Worm (Caenorhabditis elegans) whole organism, L1 larva: ENCODE data around the gene Y54G2A.28.

Source experiments
- C16A3.4 ChIP-seq: fragments of 150-350 bp; optimal IDR thresholded peaks from 2 replicates; lab custom pipeline; 2014; ENCODE audit warnings: missing biosample characterization, missing genetic modification characterization
- F16B12.6 ChIP-seq: fragments of 150-350 bp; optimal IDR thresholded peaks from 2 replicates; lab custom pipeline; 2014; ENCODE audit warnings: missing biosample characterization, missing genetic modification characterization
- aha-1 ChIP-seq: fragments of 150-350 bp; optimal IDR thresholded peaks from 2 replicates; lab custom pipeline; 2014; ENCODE audit warnings: missing biosample characterization, missing genetic modification characterization
- alr-1 ChIP-seq: fragments of 200-800 bp; sonication (Bioruptor generic); optimal IDR thresholded peaks from 2 replicates; lab custom pipeline; 2018; ENCODE audit warnings: borderline replicate concordance, mild to moderate bottlenecking, missing genetic modification characterization, missing compliant biosample characterization
- aly-2 ChIP-seq: fragments of 150-350 bp; optimal IDR thresholded peaks from 2 replicates; lab custom pipeline; 2014; ENCODE audit warnings: missing biosample characterization, missing genetic modification characterization
- ama-1 ChIP-seq: fragments of 150-350 bp; optimal IDR thresholded peaks from 2 replicates; lab custom pipeline; 2014
- ceh-8 ChIP-seq: fragments of 200-800 bp; sonication (Bioruptor generic); optimal IDR thresholded peaks from 2 replicates; lab custom pipeline; 2018; ENCODE audit warnings: mild to moderate bottlenecking, missing genetic modification characterization, moderate library complexity, missing compliant biosample characterization
- ceh-82 ChIP-seq, 3 experiments: fragments of 150-350 bp in 1 of 3; sonication (generic microtip) in 2 of 3; optimal IDR thresholded peaks; 2 replicates each; lab custom pipeline; 2014 to 2017; ENCODE audit warnings: missing biosample characterization in 3 of 3, missing genetic modification characterization in 3 of 3
- ces-1 ChIP-seq: fragments of 150-350 bp; optimal IDR thresholded peaks from 2 replicates; lab custom pipeline; 2014; ENCODE audit warnings: missing biosample characterization, missing genetic modification reagents, missing genetic modification characterization
- dpl-1 ChIP-seq, 3 experiments: fragments of 150-350 bp in 2 of 3; sonication (generic microtip) in 1 of 3; optimal IDR thresholded peaks; 2 replicates each; lab custom pipeline; 2014 to 2017; ENCODE audit warnings: missing biosample characterization in 3 of 3, missing genetic modification characterization in 3 of 3, missing genetic modification reagents in 3 of 3
- elt-3 ChIP-seq, 6 experiments: fragments of 150-350 bp in 1 of 6; sonication (generic microtip); optimal IDR thresholded peaks; 2 replicates each; lab custom pipeline; 2017 to 2018; ENCODE audit warnings: missing biosample characterization in 6 of 6, missing genetic modification characterization in 6 of 6, inconsistent platforms in 1 of 6
- fkh-4 ChIP-seq: sonication (generic microtip); optimal IDR thresholded peaks from 2 replicates; lab custom pipeline; 2016; ENCODE audit warnings: missing compliant biosample characterization, missing genetic modification characterization, borderline replicate concordance
- hlh-4 ChIP-seq: sonication (generic microtip); optimal IDR thresholded peaks from 2 replicates; lab custom pipeline; 2016; ENCODE audit warnings: mild to moderate bottlenecking, missing genetic modification characterization, missing compliant biosample characterization
- hpl-2 ChIP-seq: fragments of 150-350 bp; optimal IDR thresholded peaks from 2 replicates; lab custom pipeline; 2014; ENCODE audit warnings: missing biosample characterization, missing genetic modification reagents, missing genetic modification characterization
- irx-1 ChIP-seq: sonication (generic microtip); optimal IDR thresholded peaks from 2 replicates; lab custom pipeline; 2016; ENCODE audit warnings: missing genetic modification characterization, missing compliant biosample characterization
- isw-1 ChIP-seq: fragments of 200-800 bp; sonication (Bioruptor generic); IDR thresholded peaks from 2 replicates; pipeline ENCODE4 v1.3.6; 2022; ENCODE audit warnings: missing genetic modification characterization, missing compliant biosample characterization
- jun-1 ChIP-seq: fragments of 150-350 bp; optimal IDR thresholded peaks from 2 replicates; lab custom pipeline; 2014; ENCODE audit warnings: missing biosample characterization, missing genetic modification reagents, missing genetic modification characterization
- lin-14 ChIP-seq: fragments of 200-800 bp; sonication (Bioruptor generic); optimal IDR thresholded peaks from 2 replicates; lab custom pipeline; 2018; ENCODE audit warnings: mild to moderate bottlenecking, missing genetic modification characterization, moderate library complexity, missing compliant biosample characterization
- lin-15B ChIP-seq: fragments of 150-350 bp; sonication (generic microtip); optimal IDR thresholded peaks from 3 replicates; lab custom pipeline; 2014; ENCODE audit warnings: missing biosample characterization, missing genetic modification characterization
- lin-35 ChIP-seq, 2 experiments: fragments of 150-350 bp; optimal IDR thresholded peaks; 2 replicates each; lab custom pipeline; 2014; ENCODE audit warnings: missing biosample characterization in 2 of 2, missing genetic modification characterization in 2 of 2, missing genetic modification reagents in 2 of 2
- lin-39 ChIP-seq: fragments of 150-350 bp; optimal IDR thresholded peaks from 2 replicates; lab custom pipeline; 2014; ENCODE audit warnings: missing biosample characterization, missing genetic modification reagents, missing genetic modification characterization
- lsy-2 ChIP-seq, 2 experiments: fragments of 150-350 bp; optimal IDR thresholded peaks; 2 replicates each; lab custom pipeline; 2014; ENCODE audit warnings: missing biosample characterization in 2 of 2, missing genetic modification characterization in 2 of 2
- mef-2 ChIP-seq: fragments of 150-350 bp; optimal IDR thresholded peaks from 2 replicates; lab custom pipeline; 2014; ENCODE audit warnings: missing biosample characterization, missing genetic modification characterization
- mep-1 ChIP-seq: fragments of 150-350 bp; optimal IDR thresholded peaks from 2 replicates; lab custom pipeline; 2014; ENCODE audit warnings: missing biosample characterization, missing genetic modification characterization
- nhr-12 ChIP-seq: sonication (generic microtip); optimal IDR thresholded peaks from 2 replicates; lab custom pipeline; 2017; ENCODE audit warnings: missing biosample characterization, missing genetic modification characterization
- nhr-71 ChIP-seq: sonication (generic microtip); optimal IDR thresholded peaks from 2 replicates; lab custom pipeline; 2016; ENCODE audit warnings: mild to moderate bottlenecking, missing genetic modification characterization, moderate library complexity, missing compliant biosample characterization
- nhr-84 ChIP-seq: sonication (generic microtip); optimal IDR thresholded peaks from 2 replicates; lab custom pipeline; 2017; ENCODE audit warnings: missing biosample characterization, missing genetic modification characterization
- nhr-85 ChIP-seq: sonication (generic microtip); peaks from one replicate; lab custom pipeline; 2016; ENCODE audit warnings: missing genetic modification characterization, inconsistent platforms, missing compliant biosample characterization
- pag-3 ChIP-seq: sonication (generic microtip); optimal IDR thresholded peaks from 2 replicates; lab custom pipeline; 2017; ENCODE audit warnings: missing genetic modification characterization, mild to moderate bottlenecking, missing compliant biosample characterization, antibody characterized with exemption, borderline replicate concordance; ENCODE audit not compliant: insufficient read depth
- pax-3 ChIP-seq: fragments of 200-800 bp; sonication (Bioruptor generic); optimal IDR thresholded peaks from 2 replicates; lab custom pipeline; 2018; ENCODE audit warnings: mild to moderate bottlenecking, missing genetic modification characterization, moderate library complexity, missing compliant biosample characterization
- skn-1 ChIP-seq: fragments of 150-350 bp; optimal IDR thresholded peaks from 2 replicates; lab custom pipeline; 2014; ENCODE audit warnings: missing biosample characterization, missing genetic modification characterization
- snpc-4 ChIP-seq: fragments of 150-350 bp; optimal IDR thresholded peaks from 2 replicates; lab custom pipeline; 2014; ENCODE audit warnings: missing biosample characterization, missing genetic modification characterization
- snu-23 ChIP-seq: sonication (generic microtip); optimal IDR thresholded peaks from 2 replicates; lab custom pipeline; 2016; ENCODE audit warnings: missing genetic modification characterization, missing compliant biosample characterization
- sox-4 ChIP-seq: sonication (generic microtip); optimal IDR thresholded peaks from 2 replicates; lab custom pipeline; 2016; ENCODE audit warnings: missing genetic modification characterization, missing compliant biosample characterization
- swsn-7 ChIP-seq: sonication (generic microtip); optimal IDR thresholded peaks from 2 replicates; lab custom pipeline; 2016; ENCODE audit warnings: missing genetic modification characterization, missing compliant biosample characterization
- tlp-1 ChIP-seq: fragments of 150-350 bp; optimal IDR thresholded peaks from 2 replicates; lab custom pipeline; 2014; ENCODE audit warnings: missing biosample characterization, missing genetic modification characterization
- unc-86 ChIP-seq: sonication (generic microtip); optimal IDR thresholded peaks from 2 replicates; lab custom pipeline; 2016; ENCODE audit warnings: missing genetic modification characterization, missing compliant biosample characterization
- unc-98 ChIP-seq: fragments of 200-800 bp; sonication (Bioruptor generic); IDR thresholded peaks from 2 replicates; pipeline ENCODE4 v1.3.6; 2022; ENCODE audit warnings: missing genetic modification characterization, missing compliant biosample characterization
- vab-15 ChIP-seq: sonication (generic microtip); optimal IDR thresholded peaks from 2 replicates; lab custom pipeline; 2017; ENCODE audit warnings: missing genotype, mild to moderate bottlenecking, missing genetic modification characterization, missing compliant biosample characterization
- xbp-1 ChIP-seq: sonication (generic microtip); optimal IDR thresholded peaks from 2 replicates; lab custom pipeline; 2016; ENCODE audit warnings: missing genetic modification characterization, missing compliant biosample characterization
- zag-1 ChIP-seq: fragments of 150-350 bp; optimal IDR thresholded peaks from 2 replicates; lab custom pipeline; 2014; ENCODE audit warnings: missing biosample characterization, missing genetic modification characterization
- ztf-11 ChIP-seq, 2 experiments: sonication (generic microtip); optimal IDR thresholded peaks; 2 replicates each; lab custom pipeline; 2016 to 2017; ENCODE audit warnings: missing genetic modification characterization in 2 of 2, missing biosample characterization in 1 of 2, missing compliant biosample characterization in 1 of 2

Y54G2A.28 gene

ce11 chrIV:3029882-3030281 is 17.7 kb upstream of the Y54G2A.28 start (continued):
- no peak for TF ChIP-seq hpl-2
- TF ChIP-seq elt-3 (tag; optimal IDR thresholded peaks at IDR 0.05; lab: Kevin White, UChicago): no peak
- no peak for TF ChIP-seq snpc-4 (tag; lab: Kevin White, UChicago)
- TF ChIP-seq swsn-7 (tag; lab: Kevin White, UChicago): peak; percentile 13
- peak; percentile 19 to 42 for TF ChIP-seq lsy-2 (tag; optimal IDR thresholded peaks at IDR 0.05; lab: Kevin White, UChicago)
- TF ChIP-seq hlh-4: no peak
- no peak for TF ChIP-seq ztf-11 (tag; optimal IDR thresholded peaks at IDR 0.05; lab: Kevin White, UChicago)
- no peak for TF ChIP-seq ceh-8
- peak; percentile 72 for TF ChIP-seq lin-14 (GFP tag; lab: Kevin White, UChicago)
- TF ChIP-seq C16A3.4 (tag; lab: Kevin White, UChicago): no peak
- TF ChIP-seq jun-1 (tag; lab: Kevin White, UChicago): no peak
- no peak for TF ChIP-seq aha-1 (tag; lab: Kevin White, UChicago)
- no peak for TF ChIP-seq unc-86 (tag; lab: Kevin White, UChicago)
- no peak for TF ChIP-seq skn-1
- no peak for TF ChIP-seq nhr-84 (tag; lab: Kevin White, UChicago)
- TF ChIP-seq xbp-1 (tag; lab: Kevin White, UChicago): peak; percentile 15
- no peak for TF ChIP-seq dpl-1 (GFP tag; optimal IDR thresholded peaks at IDR 0.05; lab: Kevin White, UChicago)
- TF ChIP-seq pag-3: no peak
- no peak for TF ChIP-seq vab-15
- no peak for TF ChIP-seq unc-98 (GFP tag; lab: Robert Waterston, UW)
- TF ChIP-seq mef-2 (tag; lab: Kevin White, UChicago): peak; percentile 87
- TF ChIP-seq tlp-1 (tag; lab: Kevin White, UChicago): no peak
- no peak for TF ChIP-seq aly-2 (tag; lab: Kevin White, UChicago)
- no peak for TF ChIP-seq lin-15B (tag; lab: Kevin White, UChicago)
- TF ChIP-seq irx-1: no peak
- peak in 1 of 2 experiments; percentile 34 for TF ChIP-seq lin-35 (GFP tag; optimal IDR thresholded peaks at IDR 0.05; lab: Kevin White, UChicago)
- no peak for TF ChIP-seq isw-1 (GFP tag; lab: Robert Waterston, UW)
- TF ChIP-seq nhr-12 (tag; lab: Kevin White, UChicago): no peak
- TF ChIP-seq sox-4 (tag; lab: Kevin White, UChicago): no peak
- TF ChIP-seq alr-1 (tag; lab: Kevin White, UChicago): no peak
- TF ChIP-seq F16B12.6 (tag; lab: Kevin White, UChicago): no peak
- no peak for TF ChIP-seq ama-1 (lab: Kevin White, UChicago)
- TF ChIP-seq zag-1 (tag; lab: Kevin White, UChicago): no peak
- TF ChIP-seq mep-1 (tag; lab: Kevin White, UChicago): no peak
- peak; percentile 10 for TF ChIP-seq lin-39
- TF ChIP-seq fkh-4: no peak
- peak; percentile 81 for TF ChIP-seq nhr-71
- TF ChIP-seq pax-3: no peak

- TF ChIP-seq ceh-82 (tag; optimal IDR thresholded peaks at IDR 0.05; lab: Kevin White, UChicago) (no peak), snu-23 (GFP tag; lab: Kevin White, UChicago) (no peak), ces-1 (GFP tag; lab: Kevin White, UChicago) (no peak), isw-1 (GFP tag; lab: Robert Waterston, UW) (no peak), nhr-85 (tag; lab: Kevin White, UChicago) (no peak)
Observed at ce11 chrIV:3028842-3029241, 16.6 kb upstream of the Y54G2A.28 start, which contains the start of gene ndnf-1. ndnf-1 (minus strand) TSS chrIV:3028942.
